Fruit fly (Drosophila melanogaster): ENCODE measurements around the gene CG5938.
A peak's percentile ranks its signal among the peaks of the same experiment; 100 is the strongest.

CG5938 gene

dm6 chr3R:27281811-27282131, 7.2 kb downstream of the CG5938 start:
- TF ChIP-seq CG10348 (GFP tag; IDR thresholded peaks at IDR 0.05) (no peak), CG9948 (tag; optimal IDR thresholded peaks at IDR 0.05) (no peak), CG4496 (GFP tag; IDR thresholded peaks at IDR 0.05) (no peak), Snoo (tag; optimal IDR thresholded peaks at IDR 0.05) (no peak), CG12605 (GFP tag; IDR thresholded peaks at IDR 0.05) (no peak), fd96Ca (GFP tag; IDR thresholded peaks at IDR 0.05) (no peak), Ets98B (GFP tag; IDR thresholded peaks at IDR 0.05) (no peak), Pif1A (GFP tag; optimal IDR thresholded peaks at IDR 0.05) (no peak), CG13204 (GFP tag; optimal IDR thresholded peaks at IDR 0.05) (no peak), CG8159 (tag; optimal IDR thresholded peaks at IDR 0.05) (no peak), CG14655 (GFP tag; optimal IDR thresholded peaks at IDR 0.05) (no peak), CG32121 (GFP tag; IDR thresholded peaks at IDR 0.05) (no peak), CG8301 (tag; optimal IDR thresholded peaks at IDR 0.05) (no peak), D1 (tag; optimal IDR thresholded peaks at IDR 0.05) (no peak), CG15710 (tag; optimal IDR thresholded peaks at IDR 0.05) (no peak)

- peak; percentile 53 for TF ChIP-seq CG9948 (tag; optimal IDR thresholded peaks at IDR 0.05)
- TF ChIP-seq fd96Ca (GFP tag; IDR thresholded peaks at IDR 0.05) = peak; percentile 67
- TF ChIP-seq CG8301 (tag; optimal IDR thresholded peaks at IDR 0.05) = peak; percentile 50
- TF ChIP-seq CG32121 (GFP tag; IDR thresholded peaks at IDR 0.05) = peak; percentile 61; the same call in 1 of the 2 replicates
- peak; percentile 19 for TF ChIP-seq Snoo (tag; optimal IDR thresholded peaks at IDR 0.05)
- peak; percentile 26 for TF ChIP-seq CG34367 (tag; optimal IDR thresholded peaks at IDR 0.05)
- TF ChIP-seq CG8159 (tag; optimal IDR thresholded peaks at IDR 0.05) = peak; percentile 56
- TF ChIP-seq EcR (GFP tag; optimal IDR thresholded peaks at IDR 0.05) = no peak
- TF ChIP-seq D1 (tag; optimal IDR thresholded peaks at IDR 0.05) = no peak
- no peak for TF ChIP-seq CG12605 (GFP tag; IDR thresholded peaks at IDR 0.05)
- no peak for TF ChIP-seq CG10348 (GFP tag; IDR thresholded peaks at IDR 0.05)
- peak; percentile 32 for TF ChIP-seq Pif1B (GFP tag; optimal IDR thresholded peaks at IDR 0.05)
- TF ChIP-seq gl (tag; optimal IDR thresholded peaks at IDR 0.05) = no peak
- TF ChIP-seq CG17806 (tag; optimal IDR thresholded peaks at IDR 0.05) = peak; percentile 36
- peak; percentile 41 for TF ChIP-seq Ets98B (GFP tag; IDR thresholded peaks at IDR 0.05)
- peak; percentile 58 for TF ChIP-seq CG15710 (tag; optimal IDR thresholded peaks at IDR 0.05)
- TF ChIP-seq Pif1A (GFP tag; optimal IDR thresholded peaks at IDR 0.05) = peak; percentile 71
- no peak for TF ChIP-seq rn (GFP tag; IDR thresholded peaks at IDR 0.05)
- peak; percentile 61 for TF ChIP-seq CG14655 (GFP tag; optimal IDR thresholded peaks at IDR 0.05)
- 0 out of 3 replicates have a peak, but pooled peaks have one; percentile 35 for TF ChIP-seq CG4496 (GFP tag; IDR thresholded peaks at IDR 0.05)
- no peak for TF ChIP-seq CG13204 (GFP tag; optimal IDR thresholded peaks at IDR 0.05)
Observed at dm6 chr3R:27282286-27282685, 7.7 kb downstream of the CG5938 start, which contains the start of gene mrt. Gene mrt, minus strand, starts transcription at chr3R:27282661.

- TF ChIP-seq Snoo (tag; optimal IDR thresholded peaks at IDR 0.05) (no peak), rn (GFP tag; IDR thresholded peaks at IDR 0.05) (no peak), EcR (GFP tag; optimal IDR thresholded peaks at IDR 0.05) (no peak), Pif1A (GFP tag; optimal IDR thresholded peaks at IDR 0.05) (no peak), CG8159 (tag; optimal IDR thresholded peaks at IDR 0.05) (no peak), Pif1B (GFP tag; optimal IDR thresholded peaks at IDR 0.05) (no peak), gl (tag; optimal IDR thresholded peaks at IDR 0.05) (no peak), fd96Ca (GFP tag; IDR thresholded peaks at IDR 0.05) (no peak)
Observed at dm6 chr3R:27283645-27284044, 9.1 kb downstream of the CG5938 start, which contains the start of gene CG3368. Gene CG3368, plus strand, starts transcription at chr3R:27283780.

- TF ChIP-seq fd96Ca (GFP tag; IDR thresholded peaks at IDR 0.05) (peak; percentile 75), gl (tag; optimal IDR thresholded peaks at IDR 0.05) (peak; percentile 43), CG32121 (GFP tag; IDR thresholded peaks at IDR 0.05) (peak; percentile 78), CG10348 (GFP tag; IDR thresholded peaks at IDR 0.05) (no peak), Pif1A (GFP tag; optimal IDR thresholded peaks at IDR 0.05) (peak; percentile 65), Ets98B (GFP tag; IDR thresholded peaks at IDR 0.05) (peak; percentile 80), CG15710 (tag; optimal IDR thresholded peaks at IDR 0.05) (peak; percentile 67), CG17806 (tag; optimal IDR thresholded peaks at IDR 0.05) (peak; percentile 60), Snoo (tag; optimal IDR thresholded peaks at IDR 0.05) (peak; percentile 65), Pif1B (GFP tag; optimal IDR thresholded peaks at IDR 0.05) (peak; percentile 36), EcR (GFP tag; optimal IDR thresholded peaks at IDR 0.05) (peak; percentile 66), CG4496 (GFP tag; IDR thresholded peaks at IDR 0.05) (peak; percentile 83), CG13204 (GFP tag; optimal IDR thresholded peaks at IDR 0.05) (no peak), CG8301 (tag; optimal IDR thresholded peaks at IDR 0.05) (peak; percentile 67), CG12605 (GFP tag; IDR thresholded peaks at IDR 0.05) (peak; percentile 42; the same call in 1 of the 2 replicates), CG9948 (tag; optimal IDR thresholded peaks at IDR 0.05) (peak; percentile 62), rn (GFP tag; IDR thresholded peaks at IDR 0.05) (peak; percentile 45; the same call in 1 of the 2 replicates), CG8159 (tag; optimal IDR thresholded peaks at IDR 0.05) (peak; percentile 62), CG34367 (tag; optimal IDR thresholded peaks at IDR 0.05) (peak; percentile 53), CG14655 (GFP tag; optimal IDR thresholded peaks at IDR 0.05) (peak; percentile 69), D1 (tag; optimal IDR thresholded peaks at IDR 0.05) (no peak)
Observed at dm6 chr3R:27288202-27289135, 13.9 kb downstream of the CG5938 start, which contains the start of the genes bigmax and Hmu. Gene bigmax, minus strand, starts transcription at chr3R:27288526. Gene Hmu, plus strand, starts transcription at chr3R:27288769.

dm6 chr3R:27289638-27290037, 15.0 kb downstream of the CG5938 start:
- TF ChIP-seq CG12605 (GFP tag; IDR thresholded peaks at IDR 0.05) (peak; percentile 43; the same call in 1 of the 2 replicates), Pif1B (GFP tag; optimal IDR thresholded peaks at IDR 0.05) (peak; percentile 32), CG8301 (tag; optimal IDR thresholded peaks at IDR 0.05) (peak; percentile 80), CG9948 (tag; optimal IDR thresholded peaks at IDR 0.05) (peak; percentile 16), fd96Ca (GFP tag; IDR thresholded peaks at IDR 0.05) (0 out of 3 replicates have a peak, but pooled peaks have one; percentile 41), CG4496 (GFP tag; IDR thresholded peaks at IDR 0.05) (peak; percentile 76; the same call in 2 of the 3 replicates), CG15710 (tag; optimal IDR thresholded peaks at IDR 0.05) (no peak), Ets98B (GFP tag; IDR thresholded peaks at IDR 0.05) (peak; percentile 55; the same call in 1 of the 2 replicates), EcR (GFP tag; optimal IDR thresholded peaks at IDR 0.05) (no peak), Pif1A (GFP tag; optimal IDR thresholded peaks at IDR 0.05) (peak; percentile 40), CG14655 (GFP tag; optimal IDR thresholded peaks at IDR 0.05) (peak; percentile 75)
